Worm (Caenorhabditis elegans) whole organism, early embryonic: ENCODE results near the gene cope-1.

Experiments
- B0310.2 ChIP-seq: sonication (generic microtip); optimal IDR thresholded peaks from 2 replicates; lab custom pipeline; 2016; ENCODE audit warnings: mild to moderate bottlenecking, missing genetic modification characterization, missing compliant biosample characterization
- F13C5.2 ChIP-seq: sonication (generic microtip); optimal IDR thresholded peaks from 2 replicates; lab custom pipeline; 2017; ENCODE audit warnings: mild to moderate bottlenecking, missing genetic modification characterization, inconsistent platforms, missing compliant biosample characterization
- aly-1 ChIP-seq: sonication (generic microtip); optimal IDR thresholded peaks from 2 replicates; lab custom pipeline; 2016; ENCODE audit warnings: missing genetic modification characterization, missing compliant biosample characterization
- ama-1 ChIP-seq: fragments of 150-350 bp; optimal IDR thresholded peaks from 2 replicates; lab custom pipeline; 2014
- ceh-13 ChIP-seq: fragments of 200-800 bp; sonication (Bioruptor generic); optimal IDR thresholded peaks from 2 replicates; lab custom pipeline; 2018; ENCODE audit warnings: mild to moderate bottlenecking, missing genetic modification characterization, missing compliant biosample characterization
- ceh-36 ChIP-seq: sonication (generic microtip); optimal IDR thresholded peaks from 2 replicates; lab custom pipeline; 2016; ENCODE audit warnings: missing genetic modification characterization, inconsistent platforms, missing compliant biosample characterization
- ets-7 ChIP-seq: sonication (generic microtip); optimal IDR thresholded peaks from 2 replicates; lab custom pipeline; 2016; ENCODE audit warnings: missing genotype, missing genetic modification characterization, missing compliant biosample characterization
- flt-1 ChIP-seq: fragments of 200-800 bp; sonication (Bioruptor generic); IDR thresholded peaks from 2 replicates; pipeline ENCODE4 v1.3.6; 2022; ENCODE audit warnings: missing genetic modification characterization, missing compliant biosample characterization
- hmbx-1 ChIP-seq: sonication (generic microtip); optimal IDR thresholded peaks from 2 replicates; lab custom pipeline; 2016; ENCODE audit warnings: mild to moderate bottlenecking, missing genetic modification characterization, missing compliant biosample characterization
- hmg-4 ChIP-seq: fragments of 200-800 bp; sonication (Bioruptor generic); optimal IDR thresholded peaks from 2 replicates; lab custom pipeline; 2018; ENCODE audit warnings: mild to moderate bottlenecking, missing genetic modification characterization, missing compliant biosample characterization
- hnd-1 ChIP-seq: sonication (generic microtip); optimal IDR thresholded peaks from 2 replicates; lab custom pipeline; 2016; ENCODE audit warnings: missing genetic modification characterization, missing compliant biosample characterization
- pes-1 ChIP-seq: fragments of 200-800 bp; sonication (Bioruptor generic); IDR thresholded peaks from 2 replicates; pipeline ENCODE4 v1.3.6; 2022; ENCODE audit warnings: missing genetic modification reagents, missing genetic modification characterization, missing compliant biosample characterization
- scrt-1 ChIP-seq: fragments of 200-800 bp; sonication (Bioruptor generic); IDR thresholded peaks from 2 replicates; pipeline ENCODE4 v1.3.6; 2022; ENCODE audit warnings: missing genetic modification characterization, missing compliant biosample characterization
- sea-1 ChIP-seq: fragments of 200-800 bp; sonication (Bioruptor generic); conservative IDR thresholded peaks from 2 replicates; pipeline ENCODE4 v1.3.6; 2022; ENCODE audit warnings: missing genetic modification characterization, missing compliant biosample characterization
- tbx-11 ChIP-seq: fragments of 200-800 bp; sonication (Bioruptor generic); IDR thresholded peaks from 2 replicates; pipeline ENCODE4 v1.3.6; 2022; ENCODE audit warnings: missing genetic modification characterization, missing compliant biosample characterization
- tbx-37 ChIP-seq: fragments of 200-800 bp; sonication (Bioruptor generic); conservative IDR thresholded peaks from 2 replicates; pipeline ENCODE4 v1.3.6; 2022; ENCODE audit warnings: missing genetic modification reagents, missing genetic modification characterization, missing compliant biosample characterization
- tra-4 ChIP-seq: sonication (generic microtip); optimal IDR thresholded peaks from 2 replicates; lab custom pipeline; 2017; ENCODE audit warnings: missing genetic modification characterization, missing compliant biosample characterization

The cope-1 gene

ce11 chrIII:13426036-13426435 is at the start of gene cope-1:
TSS of gene cope-1 (plus strand) at chrIII:13426264.
- TF ChIP-seq aly-1 (tag; lab: Kevin White, UChicago) (no peak), pes-1 (GFP tag; lab: Robert Waterston, UW) (no peak), hmbx-1 (tag; lab: Kevin White, UChicago) (no peak)

ce11 chrIII:13376304-13376760 is 49.7 kb upstream of the cope-1 start, which contains the start of gene lis-1:
TSS of gene lis-1 (minus strand) at chrIII:13376710.
- TF ChIP-seq B0310.2 (tag; lab: Kevin White, UChicago) (no peak), hnd-1 (tag; lab: Kevin White, UChicago) (no peak), tbx-11 (GFP tag; lab: Robert Waterston, UW) (no peak), ets-7 (tag; lab: Kevin White, UChicago) (no peak), hmg-4 (GFP tag; lab: Kevin White, UChicago) (no peak), sea-1 (no peak), aly-1 (tag; lab: Kevin White, UChicago) (no peak), pes-1 (GFP tag; lab: Robert Waterston, UW) (no peak), ama-1 (no peak), ceh-13 (GFP tag; lab: Kevin White, UChicago) (no peak), F13C5.2 (tag; lab: Kevin White, UChicago) (no peak), tra-4 (no peak), tbx-37 (GFP tag; lab: Robert Waterston, UW) (no peak), flt-1 (GFP tag; lab: Robert Waterston, UW) (no peak)

DNA sequence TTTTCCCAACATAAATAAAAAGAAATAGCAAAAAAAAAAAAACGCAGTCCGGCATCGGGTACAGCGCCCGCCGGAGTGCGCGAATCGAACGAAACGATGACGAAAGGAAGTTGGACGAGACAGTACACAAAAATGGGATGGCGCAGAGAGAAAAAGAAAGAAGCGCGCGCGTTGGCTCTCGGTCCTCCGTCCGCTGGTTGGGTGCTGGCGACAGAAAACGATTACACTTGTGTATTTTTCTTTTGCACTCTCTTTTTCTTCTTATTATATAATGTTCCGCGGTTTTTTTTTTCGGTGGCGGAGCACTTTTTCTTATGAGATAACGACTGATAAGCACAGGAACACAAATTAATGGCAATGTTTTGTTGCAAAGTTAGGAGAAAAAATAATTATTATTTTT is 48.8 kb upstream of the cope-1 start:
- TF ChIP-seq ets-7 (tag; lab: Kevin White, UChicago) (no peak), F13C5.2 (tag; lab: Kevin White, UChicago) (peak; percentile 1), hmg-4 (GFP tag; lab: Kevin White, UChicago) (no peak), flt-1 (GFP tag; lab: Robert Waterston, UW) (no peak)

ce11 chrIII:13378242-13378641 is 47.8 kb upstream of the cope-1 start, which contains the start of gene T03F6.10:
TSS of gene T03F6.10 (minus strand) at chrIII:13378342.
- TF ChIP-seq scrt-1 (GFP tag; lab: Robert Waterston, UW) (no peak), hmg-4 (GFP tag; lab: Kevin White, UChicago) (no peak), tbx-11 (GFP tag; lab: Robert Waterston, UW) (no peak), tbx-37 (GFP tag; lab: Robert Waterston, UW) (no peak), hmbx-1 (tag; lab: Kevin White, UChicago) (no peak), F13C5.2 (tag; lab: Kevin White, UChicago) (no peak), flt-1 (GFP tag; lab: Robert Waterston, UW) (no peak)

DNA sequence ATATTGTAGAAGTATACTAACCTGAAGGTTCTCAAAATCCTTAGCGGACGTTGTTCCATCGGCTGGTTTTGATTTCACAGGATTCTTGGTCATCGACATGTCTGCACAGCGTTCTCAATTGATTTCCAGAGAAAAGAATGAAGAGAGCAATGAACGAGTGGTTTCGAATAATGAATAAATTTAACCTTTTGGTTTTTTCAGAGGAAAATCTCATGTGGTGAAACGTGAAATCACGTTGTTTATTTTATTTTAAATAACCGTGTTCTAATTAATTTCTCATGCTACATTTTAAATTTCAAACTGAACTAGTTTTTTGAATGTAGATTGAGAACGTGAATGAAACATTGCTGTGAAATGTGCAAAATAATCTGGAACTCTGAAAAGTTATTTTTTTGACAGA is 45.9 kb upstream of the cope-1 start, which contains the start of gene T03F6.6:
Gene T03F6.6 (minus strand): TSS at position 101 of the 400 bp plus-strand sequence.
- no peak for TF ChIP-seq flt-1 (GFP tag; lab: Robert Waterston, UW)
- no peak for TF ChIP-seq ama-1
- TF ChIP-seq scrt-1 (GFP tag; lab: Robert Waterston, UW): no peak
- TF ChIP-seq ets-7 (tag; lab: Kevin White, UChicago): no peak
- TF ChIP-seq B0310.2 (tag; lab: Kevin White, UChicago): no peak
- TF ChIP-seq tbx-37 (GFP tag; lab: Robert Waterston, UW): no peak

- TF ChIP-seq aly-1 (tag; lab: Kevin White, UChicago) (no peak), ama-1 (no peak), pes-1 (GFP tag; lab: Robert Waterston, UW) (no peak), flt-1 (GFP tag; lab: Robert Waterston, UW) (no peak), ceh-13 (GFP tag; lab: Kevin White, UChicago) (no peak), sea-1 (no peak), ets-7 (tag; lab: Kevin White, UChicago) (no peak), F13C5.2 (tag; lab: Kevin White, UChicago) (no peak), tbx-11 (GFP tag; lab: Robert Waterston, UW) (no peak), hnd-1 (tag; lab: Kevin White, UChicago) (no peak), hmbx-1 (tag; lab: Kevin White, UChicago) (no peak), ceh-36 (tag; lab: Kevin White, UChicago) (no peak), tra-4 (no peak), hmg-4 (GFP tag; lab: Kevin White, UChicago) (no peak), tbx-37 (GFP tag; lab: Robert Waterston, UW) (no peak), B0310.2 (tag; lab: Kevin White, UChicago) (no peak), scrt-1 (GFP tag; lab: Robert Waterston, UW) (no peak)
Observed at ce11 chrIII:13380881-13381280, 45.2 kb upstream of the cope-1 start.

DNA sequence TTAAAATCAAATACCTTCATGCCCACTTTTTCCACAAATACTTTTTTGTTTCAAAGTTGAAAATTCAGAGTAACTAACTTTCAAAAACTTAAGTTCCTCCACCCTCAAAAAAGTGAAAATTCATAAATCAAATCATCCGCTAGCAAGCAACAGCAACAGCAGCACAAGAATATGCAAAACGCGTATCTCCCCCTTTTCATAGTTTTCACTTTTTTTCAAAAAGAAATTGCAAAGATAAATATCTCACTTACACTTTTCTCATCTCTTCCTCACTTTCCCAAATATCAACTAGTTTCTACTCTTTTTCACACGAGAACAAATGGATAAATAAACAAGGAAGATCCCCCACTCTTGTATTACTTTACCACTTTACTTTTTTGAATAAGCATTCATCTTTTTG is 44.4 kb upstream of the cope-1 start:
- TF ChIP-seq hnd-1 (tag; lab: Kevin White, UChicago) (no peak), ama-1 (no peak), sea-1 (no peak), F13C5.2 (tag; lab: Kevin White, UChicago) (no peak), tbx-11 (GFP tag; lab: Robert Waterston, UW) (no peak), scrt-1 (GFP tag; lab: Robert Waterston, UW) (no peak), aly-1 (tag; lab: Kevin White, UChicago) (no peak)

DNA sequence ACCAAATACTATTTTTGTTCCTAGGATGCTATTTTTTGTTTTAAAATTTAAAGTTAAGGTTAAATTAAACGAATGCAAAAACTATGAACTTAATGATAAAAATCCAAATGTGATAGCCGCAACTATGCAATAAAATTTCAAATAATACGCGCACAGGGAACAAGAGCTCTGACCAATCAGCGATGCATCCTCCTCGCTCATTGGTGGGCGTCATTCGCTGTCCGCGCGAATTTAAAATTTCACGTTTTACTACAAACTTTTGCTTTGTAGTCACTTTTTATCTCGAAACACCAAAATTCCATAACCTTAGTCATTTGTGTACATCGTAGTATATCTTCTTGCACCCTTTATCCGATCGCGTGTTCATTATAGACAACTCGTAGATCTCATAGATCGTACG is 42.9 kb upstream of the cope-1 start:
- no peak for TF ChIP-seq ets-7 (tag; lab: Kevin White, UChicago)
- TF ChIP-seq flt-1 (GFP tag; lab: Robert Waterston, UW): no peak
- TF ChIP-seq scrt-1 (GFP tag; lab: Robert Waterston, UW): no peak
